Fruit fly (Drosophila melanogaster) whole organism, wandering third instar larva: ENCODE measurements around the gene CycK.

Source experiments
- CG32264 ChIP-seq: fragments of 200-800 bp; sonication (Bioruptor generic); optimal IDR thresholded peaks from 2 replicates; lab custom pipeline; 2016; ENCODE audit warnings: missing biosample characterization, missing genetic modification characterization
- CG9705 ChIP-seq: fragments of 200-800 bp; sonication (Bioruptor generic); optimal IDR thresholded peaks from 2 replicates; lab custom pipeline; 2018; ENCODE audit warnings: missing biosample characterization, mild to moderate bottlenecking, missing genetic modification characterization
- CrebA ChIP-seq: fragments of 200-800 bp; sonication (Bioruptor generic); optimal IDR thresholded peaks from 2 replicates; lab custom pipeline; 2016; ENCODE audit warnings: missing biosample characterization, mild to moderate bottlenecking, missing genetic modification characterization, borderline replicate concordance
- Dfd ChIP-seq: fragments of >200 bp; optimal IDR thresholded peaks from 2 replicates; lab custom pipeline; 2017; ENCODE audit warnings: missing biosample characterization, missing genetic modification characterization
- Dif ChIP-seq: fragments of 200-275, 200-300 bp; sonication (Bioruptor generic); optimal IDR thresholded peaks from 2 replicates; lab custom pipeline; 2018; ENCODE audit warnings: missing biosample characterization, missing genetic modification characterization; ENCODE audit not compliant: partially characterized antibody
- HLH106 ChIP-seq: fragments of 200-800 bp; optimal IDR thresholded peaks from 3 replicates; lab custom pipeline; 2019; ENCODE audit warnings: missing biosample characterization, mild to moderate bottlenecking, missing genetic modification characterization, moderate library complexity
- Hnf4 ChIP-seq: fragments of 200-800 bp; sonication (Bioruptor generic); optimal IDR thresholded peaks from 2 replicates; lab custom pipeline; 2016; ENCODE audit warnings: missing biosample characterization, mild to moderate bottlenecking, missing genetic modification characterization
- Hr83 ChIP-seq: fragments of 200-300 bp; sonication (Bioruptor generic); optimal IDR thresholded peaks from 2 replicates; lab custom pipeline; 2016; ENCODE audit warnings: missing biosample characterization, mild to moderate bottlenecking, missing genetic modification characterization, moderate library complexity; ENCODE audit not compliant: poor library complexity, severe bottlenecking
- Jra ChIP-seq: sonication (Bioruptor generic); optimal IDR thresholded peaks from 2 replicates; lab custom pipeline; 2016; ENCODE audit warnings: missing biosample characterization, missing genetic modification characterization
- N ChIP-seq: fragments of >200 bp; optimal IDR thresholded peaks from 2 replicates; lab custom pipeline; 2018; ENCODE audit warnings: missing biosample characterization, missing external identifiers, missing genetic modification characterization
- OdsH ChIP-seq: fragments of 200-800 bp; sonication (Bioruptor generic); optimal IDR thresholded peaks from 2 replicates; lab custom pipeline; 2016; ENCODE audit warnings: missing biosample characterization, mild to moderate bottlenecking, missing genetic modification characterization
- Sp1 ChIP-seq: fragments of 200-800 bp; sonication (Bioruptor generic); optimal IDR thresholded peaks from 3 replicates; lab custom pipeline; 2019; ENCODE audit warnings: missing biosample characterization, mild to moderate bottlenecking, missing genetic modification characterization, moderate library complexity
- br ChIP-seq: fragments of 200-800 bp; sonication (Bioruptor generic); optimal IDR thresholded peaks from 2 replicates; lab custom pipeline; 2016; ENCODE audit warnings: missing biosample characterization, missing genetic modification characterization
- brk ChIP-seq: fragments of 200-800 bp; sonication (Bioruptor generic); optimal IDR thresholded peaks from 2 replicates; lab custom pipeline; 2016; ENCODE audit warnings: missing biosample characterization, mild to moderate bottlenecking, missing genetic modification characterization
- dl ChIP-seq, 2 experiments: fragments of 175-275, 200-275 bp in 1 of 2; fragments of 200-275 bp in 1 of 2; sonication (Bioruptor generic); optimal IDR thresholded peaks; lab custom pipeline; 2018; ENCODE audit warnings: mild to moderate bottlenecking in 2 of 2, missing biosample characterization in 2 of 2, missing genetic modification characterization in 2 of 2, moderate library complexity in 2 of 2; ENCODE audit not compliant: partially characterized antibody in 2 of 2, insufficient read depth in 1 of 2
- dmrt93B ChIP-seq: fragments of 200-800 bp; sonication (Bioruptor generic); optimal IDR thresholded peaks from 2 replicates; lab custom pipeline; 2018; ENCODE audit warnings: missing biosample characterization, mild to moderate bottlenecking, missing genetic modification characterization
- dsf ChIP-seq: sonication (Bioruptor generic); optimal IDR thresholded peaks from 2 replicates; lab custom pipeline; 2016; ENCODE audit warnings: missing biosample characterization, missing genetic modification characterization, borderline replicate concordance
- ey ChIP-seq: fragments of 200-800 bp; sonication (Bioruptor generic); optimal IDR thresholded peaks from 2 replicates; lab custom pipeline; 2016; ENCODE audit warnings: missing biosample characterization, missing genetic modification characterization
- foxo ChIP-seq, 2 experiments: fragments of 200-800 bp; sonication (Bioruptor generic); optimal IDR thresholded peaks; 2 replicates in 1 of 2; 3 replicates in 1 of 2; lab custom pipeline; 2016 to 2017; ENCODE audit warnings: missing biosample characterization in 2 of 2, missing genetic modification characterization in 2 of 2
- fru ChIP-seq: fragments of 200-800 bp; sonication (Bioruptor generic); optimal IDR thresholded peaks from 3 replicates; lab custom pipeline; 2016; ENCODE audit warnings: missing biosample characterization, mild to moderate bottlenecking, missing genetic modification characterization
- h ChIP-seq: fragments of 200-800 bp; sonication (Bioruptor generic); optimal IDR thresholded peaks from 3 replicates; lab custom pipeline; 2016; ENCODE audit warnings: missing biosample characterization, mild to moderate bottlenecking, missing genetic modification characterization
- jim ChIP-seq: fragments of 175-275, 200-325 bp; sonication (Bioruptor generic); optimal IDR thresholded peaks from 2 replicates; lab custom pipeline; 2016; ENCODE audit warnings: missing biosample characterization, mild to moderate bottlenecking, missing genetic modification characterization
- lola ChIP-seq: fragments of >200 bp; optimal IDR thresholded peaks from 2 replicates; lab custom pipeline; 2017; ENCODE audit warnings: missing biosample characterization, missing genetic modification characterization
- pan ChIP-seq: fragments of >200 bp; optimal IDR thresholded peaks from 2 replicates; lab custom pipeline; 2017
- sage ChIP-seq: fragments of 200-800 bp; sonication (Bioruptor generic); optimal IDR thresholded peaks from 2 replicates; lab custom pipeline; 2016; ENCODE audit warnings: missing biosample characterization, mild to moderate bottlenecking, missing genetic modification characterization
- tai ChIP-seq: sonication (Bioruptor generic); optimal IDR thresholded peaks from 2 replicates; lab custom pipeline; 2016; ENCODE audit warnings: missing biosample characterization, missing genetic modification characterization
- woc ChIP-seq: sonication (Bioruptor generic); optimal IDR thresholded peaks from 2 replicates; lab custom pipeline; 2016; ENCODE audit warnings: missing biosample characterization, mild to moderate bottlenecking, missing genetic modification characterization

CycK gene

dm6 chr2L:22163302-22163701, 33.4 kb upstream of the CycK start:
- no peak for TF ChIP-seq CG9705 (GFP tag; lab: Kevin White, UChicago)
- TF ChIP-seq Dfd (GFP tag; lab: Kevin White, UChicago) = peak; percentile 90

- no peak for TF ChIP-seq Hr83
- no peak for TF ChIP-seq Dfd (GFP tag; lab: Kevin White, UChicago)
- no peak for TF ChIP-seq Hnf4 (GFP tag; lab: Kevin White, UChicago)
- TF ChIP-seq dsf (GFP tag; lab: Kevin White, UChicago) = no peak
- TF ChIP-seq, all 38 proteins: peak for 0
These were observed 29.9 kb upstream of the CycK start for dm6 chr2L:22159800-22160199.

dm6 chr2L:22153246-22153645, 23.3 kb upstream of the CycK start:
- TF ChIP-seq h (GFP tag; lab: Kevin White, UChicago) = no peak
- no peak for TF ChIP-seq dmrt93B (GFP tag; lab: Kevin White, UChicago)
- no peak for TF ChIP-seq brk (GFP tag; lab: Kevin White, UChicago)
- no peak for TF ChIP-seq dsf (GFP tag; lab: Kevin White, UChicago)
- TF ChIP-seq CrebA (GFP tag; lab: Kevin White, UChicago) = no peak

dm6 chr2L:22151323-22151722, 21.4 kb upstream of the CycK start, which contains the start of gene dunk:
Gene dunk (plus strand): TSS chr2L:22151623.
- TF ChIP-seq Dfd (GFP tag; lab: Kevin White, UChicago) (no peak), dsf (GFP tag; lab: Kevin White, UChicago) (no peak), HLH106 (tag; lab: Kevin White, UChicago) (no peak), tai (GFP tag; lab: Kevin White, UChicago) (no peak), jim (GFP tag; lab: Kevin White, UChicago) (no peak), pan (lab: Kevin White, UChicago) (no peak), N (GFP tag; lab: Kevin White, UChicago) (no peak), lola (GFP tag; lab: Kevin White, UChicago) (no peak), ey (GFP tag; lab: Kevin White, UChicago) (no peak), Jra (no peak)

- TF ChIP-seq br (GFP tag; lab: Kevin White, UChicago) (no peak), fru (GFP tag; lab: Kevin White, UChicago) (no peak), dl (GFP tag; optimal IDR thresholded peaks at IDR 0.05; lab: Kevin White, UChicago; ENCODE audit: insufficient read depth in 1 of 2, partially characterized antibody in 2 of 2) (peak; percentile 7), pan (lab: Kevin White, UChicago) (no peak), OdsH (GFP tag; lab: Kevin White, UChicago) (no peak), sage (GFP tag; lab: Kevin White, UChicago) (peak; percentile 64)
These were observed 18.8 kb upstream of the CycK start for dm6 chr2L:22148713-22149112.

dm6 chr2L:22146247-22146646, 16.3 kb upstream of the CycK start:
- TF ChIP-seq Sp1 (GFP tag; lab: Kevin White, UChicago) (no peak), dmrt93B (GFP tag; lab: Kevin White, UChicago) (no peak), brk (GFP tag; lab: Kevin White, UChicago) (no peak), sage (GFP tag; lab: Kevin White, UChicago) (no peak), CG32264 (GFP tag; lab: Kevin White, UChicago) (no peak), Dif (GFP tag; lab: Kevin White, UChicago) (peak; percentile 8)

dm6 chr2L:22145269-22145917, 15.5 kb upstream of the CycK start:
- no peak for TF ChIP-seq Hnf4 (GFP tag; lab: Kevin White, UChicago)
- TF ChIP-seq pan (lab: Kevin White, UChicago) = no peak
- TF ChIP-seq Sp1 (GFP tag; lab: Kevin White, UChicago) = no peak
- TF ChIP-seq OdsH (GFP tag; lab: Kevin White, UChicago) = no peak
- TF ChIP-seq foxo (GFP tag; optimal IDR thresholded peaks at IDR 0.05; lab: Kevin White, UChicago) = no peak
- no peak for TF ChIP-seq woc
- TF ChIP-seq br (GFP tag; lab: Kevin White, UChicago) = no peak
- no peak for TF ChIP-seq fru (GFP tag; lab: Kevin White, UChicago)
- peak; percentile 72 for TF ChIP-seq Dfd (GFP tag; lab: Kevin White, UChicago)
